Fruit fly (Drosophila melanogaster) whole organism, prepupa: Measurements from ENCODE around the gene CG11241.
A peak's percentile ranks its signal among the peaks of the same experiment; 100 is the strongest.

Experiments used
- Blimp-1 ChIP-seq: fragments of 200-800 bp; sonication (Bioruptor generic); optimal IDR thresholded peaks from 3 replicates; lab custom pipeline; 2017; ENCODE audit warnings: missing biosample characterization, missing genetic modification characterization, mild to moderate bottlenecking, moderate library complexity, missing genetic modification reagents
- CG10631 ChIP-seq: fragments of 200-800 bp; sonication (Bioruptor generic); optimal IDR thresholded peaks from 2 replicates; lab custom pipeline; 2016; ENCODE audit warnings: missing biosample characterization, missing genetic modification characterization
- CG10669 ChIP-seq: fragments of 200-800 bp; sonication (Bioruptor generic); optimal IDR thresholded peaks from 3 replicates; lab custom pipeline; 2018; ENCODE audit warnings: missing biosample characterization, mild to moderate bottlenecking, missing genetic modification characterization, moderate library complexity
- CG11902 ChIP-seq: fragments of 200-800 bp; sonication (Bioruptor generic); optimal IDR thresholded peaks from 3 replicates; lab custom pipeline; 2016; ENCODE audit warnings: missing biosample characterization, missing genetic modification characterization
- CG15336 ChIP-seq: fragments of 200-800 bp; sonication (Bioruptor generic); IDR thresholded peaks from 2 replicates; pipeline ENCODE4 v1.3.6; 2022; ENCODE audit warnings: missing biosample characterization, missing genetic modification characterization
- CG1621 ChIP-seq: fragments of 200-800 bp; sonication (Bioruptor generic); optimal IDR thresholded peaks from 3 replicates; lab custom pipeline; 2018; ENCODE audit warnings: missing biosample characterization, mild to moderate bottlenecking, missing genetic modification characterization
- CG31627 ChIP-seq: fragments of 200-800 bp; sonication (Bioruptor generic); optimal IDR thresholded peaks from 3 replicates; lab custom pipeline; 2016; ENCODE audit warnings: missing biosample characterization, missing genetic modification characterization
- CG3919 ChIP-seq: fragments of 200-800 bp; sonication (Bioruptor generic); optimal IDR thresholded peaks from 3 replicates; lab custom pipeline; 2016; ENCODE audit warnings: missing biosample characterization, missing genetic modification characterization
- CG6163 ChIP-seq: fragments of 200-800 bp; sonication (Bioruptor generic); IDR thresholded peaks from 3 replicates; pipeline ENCODE4 v1.3.6; 2022; ENCODE audit warnings: missing biosample characterization, missing genetic modification characterization
- CG6276 ChIP-seq: fragments of 200-800 bp; sonication (Bioruptor generic); optimal IDR thresholded peaks from 2 replicates; lab custom pipeline; 2017; ENCODE audit warnings: missing biosample characterization, mild to moderate bottlenecking, missing genetic modification characterization
- CG6792 ChIP-seq: fragments of 200-800 bp; sonication (Bioruptor generic); optimal IDR thresholded peaks from 3 replicates; lab custom pipeline; 2016; ENCODE audit warnings: missing biosample characterization, missing genetic modification characterization
- CG6808 ChIP-seq: fragments of 200-800 bp; sonication (Bioruptor generic); optimal IDR thresholded peaks from 3 replicates; lab custom pipeline; 2017; ENCODE audit warnings: missing biosample characterization, missing genetic modification characterization, mild to moderate bottlenecking, moderate library complexity, missing genetic modification reagents
- CG6854 ChIP-seq: fragments of 200-800 bp; sonication (Bioruptor generic); optimal IDR thresholded peaks from 2 replicates; lab custom pipeline; 2017; ENCODE audit warnings: missing biosample characterization, mild to moderate bottlenecking, missing genetic modification characterization
- CG8119 ChIP-seq: fragments of 200-800 bp; sonication (Bioruptor generic); IDR thresholded peaks from 3 replicates; pipeline ENCODE4 v1.3.6; 2022; ENCODE audit warnings: missing biosample characterization, missing genetic modification characterization
- CG8319 ChIP-seq: fragments of 200-800 bp; sonication (Bioruptor generic); optimal IDR thresholded peaks from 3 replicates; lab custom pipeline; 2016; ENCODE audit warnings: missing biosample characterization, missing genetic modification characterization
- CG9139 ChIP-seq: fragments of 200-800 bp; sonication (Bioruptor generic); optimal IDR thresholded peaks from 3 replicates; lab custom pipeline; 2017; ENCODE audit warnings: missing biosample characterization, mild to moderate bottlenecking, missing genetic modification characterization
- Eip75B ChIP-seq: fragments of 200-800 bp; sonication (Bioruptor generic); optimal IDR thresholded peaks from 3 replicates; lab custom pipeline; 2016; ENCODE audit warnings: missing biosample characterization, missing genetic modification characterization
- Eip78C ChIP-seq: fragments of 200-800 bp; sonication (Bioruptor generic); peaks from one replicate; lab custom pipeline; 2016; ENCODE audit warnings: missing biosample characterization, missing genetic modification characterization
- Eip93F ChIP-seq: fragments of 200-800 bp; sonication (Bioruptor generic); optimal IDR thresholded peaks from 2 replicates; lab custom pipeline; 2016; ENCODE audit warnings: missing biosample characterization, mild to moderate bottlenecking, missing genetic modification characterization
- Ets21C ChIP-seq: fragments of 200-800 bp; sonication (Bioruptor generic); optimal IDR thresholded peaks from 3 replicates; lab custom pipeline; 2016; ENCODE audit warnings: missing biosample characterization, missing genetic modification characterization
- Ets96B ChIP-seq: fragments of 200-800 bp; optimal IDR thresholded peaks from 2 replicates; lab custom pipeline; 2019; ENCODE audit warnings: missing biosample characterization, mild to moderate bottlenecking, missing genetic modification characterization, moderate library complexity
- Gug ChIP-seq: fragments of 200-800 bp; sonication (Bioruptor generic); IDR thresholded peaks from 2 replicates; pipeline ENCODE4 v1.3.6; 2022; ENCODE audit warnings: missing biosample characterization, missing genetic modification characterization
- Hr38 ChIP-seq: sonication (Bioruptor generic); optimal IDR thresholded peaks from 2 replicates; lab custom pipeline; 2016; ENCODE audit warnings: missing biosample characterization, missing genetic modification characterization
- Hr4 ChIP-seq: fragments of 200-800 bp; sonication (Bioruptor generic); optimal IDR thresholded peaks from 3 replicates; lab custom pipeline; 2016; ENCODE audit warnings: missing biosample characterization, missing genetic modification characterization
- Lpt ChIP-seq: fragments of 200-800 bp; sonication (Bioruptor generic); optimal IDR thresholded peaks from 3 replicates; lab custom pipeline; 2016; ENCODE audit warnings: missing biosample characterization, missing genetic modification characterization
- Met ChIP-seq: fragments of 200-800 bp; sonication (Bioruptor generic); optimal IDR thresholded peaks from 3 replicates; lab custom pipeline; 2016; ENCODE audit warnings: missing biosample characterization, missing genetic modification characterization
- OdsH ChIP-seq: fragments of 200-800 bp; sonication (Bioruptor generic); optimal IDR thresholded peaks from 3 replicates; lab custom pipeline; 2016; ENCODE audit warnings: missing biosample characterization, missing genetic modification characterization
- Sox15 ChIP-seq: fragments of 200-800 bp; sonication (Bioruptor generic); optimal IDR thresholded peaks from 3 replicates; lab custom pipeline; 2016; ENCODE audit warnings: missing biosample characterization, missing genetic modification characterization
- achi ChIP-seq: fragments of 200-800 bp; sonication (Bioruptor generic); optimal IDR thresholded peaks from 3 replicates; lab custom pipeline; 2016; ENCODE audit warnings: missing biosample characterization, missing genetic modification characterization
- acj6 ChIP-seq: fragments of 200-800 bp; sonication (Bioruptor generic); optimal IDR thresholded peaks from 3 replicates; lab custom pipeline; 2016; ENCODE audit warnings: missing biosample characterization, missing genetic modification characterization
- cyc ChIP-seq: fragments of 200-800 bp; sonication (Bioruptor generic); optimal IDR thresholded peaks from 3 replicates; lab custom pipeline; 2016; ENCODE audit warnings: missing biosample characterization, missing genetic modification characterization
- dsx ChIP-seq: fragments of 200-800 bp; optimal IDR thresholded peaks from 3 replicates; lab custom pipeline; 2019; ENCODE audit warnings: missing biosample characterization, mild to moderate bottlenecking, missing genetic modification characterization, moderate library complexity; ENCODE audit not compliant: poor library complexity, severe bottlenecking
- eg ChIP-seq: fragments of 200-800 bp; sonication (Bioruptor generic); IDR thresholded peaks from 3 replicates; pipeline ENCODE4 v1.3.6; 2022; ENCODE audit warnings: missing biosample characterization, missing genetic modification characterization
- esn ChIP-seq: fragments of 200-800 bp; sonication (Bioruptor generic); optimal IDR thresholded peaks from 2 replicates; lab custom pipeline; 2016; ENCODE audit warnings: missing biosample characterization, mild to moderate bottlenecking, missing genetic modification characterization, moderate library complexity
- fd59A ChIP-seq: fragments of 200-800 bp; sonication (Bioruptor generic); optimal IDR thresholded peaks from 2 replicates; lab custom pipeline; 2017; ENCODE audit warnings: missing biosample characterization, mild to moderate bottlenecking, missing genetic modification characterization, missing genetic modification reagents
- fkh ChIP-seq: fragments of 200-800 bp; sonication (Bioruptor generic); optimal IDR thresholded peaks from 3 replicates; lab custom pipeline; 2017; ENCODE audit warnings: missing biosample characterization, mild to moderate bottlenecking, missing genetic modification characterization, moderate library complexity
- lz ChIP-seq: fragments of 200-800 bp; sonication (Bioruptor generic); optimal IDR thresholded peaks from 3 replicates; lab custom pipeline; 2016; ENCODE audit warnings: missing biosample characterization, missing genetic modification characterization
- net ChIP-seq: fragments of 200-800 bp; sonication (Bioruptor generic); optimal IDR thresholded peaks from 3 replicates; lab custom pipeline; 2016; ENCODE audit warnings: missing biosample characterization, missing genetic modification characterization
- pdm3 ChIP-seq: fragments of 200-800 bp; sonication (Bioruptor generic); optimal IDR thresholded peaks from 3 replicates; lab custom pipeline; 2016; ENCODE audit warnings: missing biosample characterization, missing genetic modification characterization
- salr ChIP-seq, 2 experiments: fragments of 200-800 bp; sonication (Bioruptor generic); optimal IDR thresholded peaks; 3 replicates each; lab custom pipeline; 2016 to 2018; ENCODE audit warnings: missing biosample characterization in 2 of 2, missing genetic modification characterization in 2 of 2, mild to moderate bottlenecking in 1 of 2
- spab ChIP-seq: fragments of 200-800 bp; sonication (Bioruptor generic); optimal IDR thresholded peaks from 2 replicates; lab custom pipeline; 2017; ENCODE audit warnings: missing biosample characterization, mild to moderate bottlenecking, missing genetic modification characterization, missing genetic modification reagents
- ss ChIP-seq, 2 experiments: fragments of 200-800 bp; sonication (Bioruptor generic); optimal IDR thresholded peaks; 2 replicates in 1 of 2; 3 replicates in 1 of 2; lab custom pipeline; 2017 to 2018; ENCODE audit warnings: mild to moderate bottlenecking in 2 of 2, missing biosample characterization in 2 of 2, missing genetic modification characterization in 2 of 2, moderate library complexity in 1 of 2
- vri ChIP-seq: fragments of 200-800 bp; sonication (Bioruptor generic); optimal IDR thresholded peaks from 3 replicates; lab custom pipeline; 2016; ENCODE audit warnings: missing biosample characterization, mild to moderate bottlenecking, missing genetic modification characterization

The CG11241 gene

DNA sequence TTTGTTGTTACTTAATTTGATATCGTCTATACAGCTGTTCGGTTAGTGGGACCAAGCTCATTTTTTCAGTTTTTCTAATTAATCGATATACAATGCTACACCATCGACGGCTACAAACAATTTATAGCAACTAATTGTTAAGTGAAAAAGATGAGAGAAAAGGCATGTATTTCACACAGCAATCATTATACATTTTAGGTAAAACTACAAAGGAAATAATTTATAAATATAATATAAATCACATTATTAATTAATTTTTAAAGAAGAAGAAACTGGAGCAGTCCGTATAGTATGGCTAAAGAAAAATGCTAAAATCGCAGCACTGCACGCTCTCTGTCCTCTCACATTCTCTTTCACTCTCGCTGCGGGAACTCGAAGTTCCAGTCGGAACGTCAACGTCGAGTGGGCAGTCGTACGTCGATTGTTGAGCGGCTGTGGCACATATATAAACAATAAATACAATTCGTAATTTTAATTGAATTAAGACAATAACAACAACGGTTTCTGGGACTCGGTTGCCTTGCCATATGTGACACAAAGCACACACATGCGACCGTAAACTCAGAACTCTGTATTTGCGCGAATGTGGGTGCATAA, 10.4 kb downstream of the CG11241 start, which contains the start of the genes CG14450 and CG11367:
CG14450 (minus strand) TSS at position 51 of the 597 bp plus-strand sequence.
CG11367 (plus strand) TSS at position 373 of the 597 bp plus-strand sequence.
- no peak for TF ChIP-seq CG8319
- peak; percentile 35 for TF ChIP-seq achi
- TF ChIP-seq Met = no peak
- TF ChIP-seq CG6854 (GFP tag; lab: Kevin White, UChicago) = peak; percentile 53
- peak; percentile 52; the same call in 1 of the 3 replicates for TF ChIP-seq CG6163 (GFP tag; lab: Robert Waterston, UW)
- no peak for TF ChIP-seq CG10669 (GFP tag; lab: Kevin White, UChicago)
- TF ChIP-seq esn (GFP tag; lab: Kevin White, UChicago) = peak; percentile 16
- no peak for TF ChIP-seq CG9139 (GFP tag; lab: Kevin White, UChicago)
- peak; percentile 33; the same call in 1 of the 2 replicates for TF ChIP-seq CG15336 (GFP tag; lab: Robert Waterston, UW)
- peak; percentile 33 for TF ChIP-seq net (GFP tag; lab: Kevin White, UChicago)
- 0 out of 3 replicates have a peak, but pooled peaks have one; percentile 17 for TF ChIP-seq eg (GFP tag; lab: Robert Waterston, UW)
- TF ChIP-seq lz (GFP tag; lab: Kevin White, UChicago) = no peak
- TF ChIP-seq Eip78C (GFP tag; lab: Kevin White, UChicago) = peak; percentile 83
- TF ChIP-seq Eip75B = no peak
- no peak for TF ChIP-seq CG31627 (GFP tag; lab: Kevin White, UChicago)
- TF ChIP-seq Gug (GFP tag; lab: Robert Waterston, UW) = no peak
- no peak for TF ChIP-seq CG6276 (GFP tag; lab: Kevin White, UChicago)
- no peak for TF ChIP-seq Ets96B (tag; lab: Kevin White, UChicago)
- no peak for TF ChIP-seq ss (GFP tag; optimal IDR thresholded peaks at IDR 0.05; lab: Kevin White, UChicago)
- TF ChIP-seq Hr38 (GFP tag; lab: Kevin White, UChicago) = no peak
- no peak for TF ChIP-seq CG11902
- no peak for TF ChIP-seq fd59A (GFP tag; lab: Kevin White, UChicago)
- TF ChIP-seq fkh = peak; percentile 40
- no peak for TF ChIP-seq acj6 (GFP tag; lab: Kevin White, UChicago)
- TF ChIP-seq Eip93F (GFP tag; lab: Kevin White, UChicago) = peak; percentile 41
- TF ChIP-seq dsx (GFP tag; lab: Kevin White, UChicago) = peak; percentile 50
- TF ChIP-seq cyc = no peak
- TF ChIP-seq CG3919 (GFP tag; lab: Kevin White, UChicago) = no peak
- peak; percentile 92 for TF ChIP-seq Blimp-1 (GFP tag; lab: Kevin White, UChicago)
- no peak for TF ChIP-seq CG6792 (GFP tag; lab: Kevin White, UChicago)
- TF ChIP-seq CG6808 (GFP tag; lab: Kevin White, UChicago) = peak; percentile 40
- no peak for TF ChIP-seq spab (GFP tag; lab: Kevin White, UChicago)
- no peak for TF ChIP-seq pdm3 (GFP tag; lab: Kevin White, UChicago)

dm6 chr3L:22724046-22724771, 14.0 kb downstream of the CG11241 start:
- TF ChIP-seq Eip78C (GFP tag; lab: Kevin White, UChicago) = peak; percentile 42
- TF ChIP-seq OdsH = no peak
- TF ChIP-seq CG1621 = peak; percentile 21

DNA sequence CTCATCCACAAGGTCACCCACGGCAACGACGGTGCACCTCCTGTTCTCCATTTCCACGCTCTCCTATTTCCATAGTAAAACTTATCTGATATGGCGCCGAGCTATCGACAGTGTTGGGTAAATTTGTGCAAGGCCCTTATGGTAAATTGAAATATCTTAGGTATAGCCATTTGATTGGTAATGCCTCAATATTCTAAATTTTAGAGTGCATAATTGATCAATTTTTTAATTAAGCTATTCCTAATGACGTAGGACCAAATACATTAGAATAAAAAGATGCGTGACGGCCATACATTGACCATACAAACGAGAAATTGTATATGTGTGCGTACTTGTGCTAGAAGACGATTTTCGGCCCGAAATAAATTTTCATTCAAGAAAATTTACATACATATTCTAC, 16.2 kb downstream of the CG11241 start, which contains the start of gene CG14451:
CG14451 (minus strand) TSS at position 101 of the 400 bp plus-strand sequence.
- TF ChIP-seq Sox15 (GFP tag; lab: Kevin White, UChicago) (no peak), CG8119 (GFP tag; lab: Robert Waterston, UW) (no peak), CG10631 (GFP tag; lab: Kevin White, UChicago) (no peak), Ets96B (tag; lab: Kevin White, UChicago) (no peak), vri (GFP tag; lab: Kevin White, UChicago) (no peak), Hr4 (no peak), Ets21C (GFP tag; lab: Kevin White, UChicago) (no peak), Lpt (no peak), CG6163 (GFP tag; lab: Robert Waterston, UW) (no peak), CG31627 (GFP tag; lab: Kevin White, UChicago) (no peak), Hr38 (GFP tag; lab: Kevin White, UChicago) (no peak), Gug (GFP tag; lab: Robert Waterston, UW) (no peak), salr (GFP tag; optimal IDR thresholded peaks at IDR 0.05; lab: Kevin White, UChicago) (no peak), esn (GFP tag; lab: Kevin White, UChicago) (no peak), Eip93F (GFP tag; lab: Kevin White, UChicago) (no peak), achi (no peak), Eip78C (GFP tag; lab: Kevin White, UChicago) (no peak)
